Worm (Caenorhabditis elegans) whole organism, mixed stage, embryonic: ENCODE results near the gene C05G5.7.

Experiments used
- M03D4.4 ChIP-seq: sonication (generic microtip); optimal IDR thresholded peaks from 2 replicates; lab custom pipeline; 2017; ENCODE audit warnings: mild to moderate bottlenecking, missing genetic modification characterization, missing compliant biosample characterization
- bed-3 ChIP-seq: fragments of 200-800 bp; sonication (Bioruptor generic); optimal IDR thresholded peaks from 3 replicates; lab custom pipeline; 2018; ENCODE audit warnings: mild to moderate bottlenecking, missing genetic modification characterization, moderate library complexity, missing compliant biosample characterization
- ceh-39 ChIP-seq: fragments of 150-350 bp; optimal IDR thresholded peaks from 2 replicates; lab custom pipeline; 2014; ENCODE audit warnings: missing biosample characterization, missing genetic modification characterization
- ceh-43 ChIP-seq: fragments of 200-800 bp; sonication (Bioruptor generic); optimal IDR thresholded peaks from 2 replicates; lab custom pipeline; 2018; ENCODE audit warnings: mild to moderate bottlenecking, missing genetic modification characterization, moderate library complexity, missing compliant biosample characterization
- ceh-83 ChIP-seq: fragments of 200-800 bp; sonication (Bioruptor generic); optimal IDR thresholded peaks from 2 replicates; lab custom pipeline; 2018; ENCODE audit warnings: mild to moderate bottlenecking, missing genetic modification characterization, missing compliant biosample characterization
- ces-1 ChIP-seq: fragments of 150-350 bp; optimal IDR thresholded peaks from 2 replicates; lab custom pipeline; 2014; ENCODE audit warnings: missing biosample characterization, missing genetic modification reagents, missing genetic modification characterization
- cnd-1 ChIP-seq: fragments of 200-800 bp; sonication (Bioruptor generic); optimal IDR thresholded peaks from 2 replicates; lab custom pipeline; 2018; ENCODE audit warnings: mild to moderate bottlenecking, missing genetic modification characterization, missing compliant biosample characterization
- drap-1 ChIP-seq: fragments of 200-800 bp; sonication (Bioruptor generic); optimal IDR thresholded peaks from 3 replicates; lab custom pipeline; 2018; ENCODE audit warnings: mild to moderate bottlenecking, missing genetic modification characterization, missing compliant biosample characterization
- elt-1 ChIP-seq: sonication (generic microtip); optimal IDR thresholded peaks from 2 replicates; lab custom pipeline; 2017; ENCODE audit warnings: missing genetic modification characterization, mild to moderate bottlenecking, missing compliant biosample characterization, antibody characterized with exemption, moderate library complexity, borderline replicate concordance; ENCODE audit not compliant: insufficient read depth
- flh-1 ChIP-seq: fragments of 200-800 bp; sonication (Bioruptor generic); optimal IDR thresholded peaks from 2 replicates; lab custom pipeline; 2018; ENCODE audit warnings: mild to moderate bottlenecking, missing genetic modification characterization, moderate library complexity, missing compliant biosample characterization
- ham-2 ChIP-seq: fragments of 200-800 bp; sonication (Bioruptor generic); optimal IDR thresholded peaks from 2 replicates; lab custom pipeline; 2018; ENCODE audit warnings: mild to moderate bottlenecking, missing genetic modification characterization, missing compliant biosample characterization
- hlh-1 ChIP-seq: fragments of 150-350 bp; optimal IDR thresholded peaks from 2 replicates; lab custom pipeline; 2014; ENCODE audit warnings: missing biosample characterization, missing genetic modification reagents, missing genetic modification characterization
- lin-13 ChIP-seq: fragments of 150-350 bp; optimal IDR thresholded peaks from 2 replicates; lab custom pipeline; 2014; ENCODE audit warnings: missing biosample characterization, missing genetic modification characterization
- lin-32 ChIP-seq: fragments of 200-800 bp; sonication (Bioruptor generic); optimal IDR thresholded peaks from 2 replicates; lab custom pipeline; 2018; ENCODE audit warnings: mild to moderate bottlenecking, missing genetic modification characterization, missing compliant biosample characterization
- lsy-2 ChIP-seq: fragments of 150-350 bp; optimal IDR thresholded peaks from 2 replicates; lab custom pipeline; 2014; ENCODE audit warnings: missing biosample characterization, missing genetic modification characterization
- mab-5 ChIP-seq: fragments of 150-350 bp; optimal IDR thresholded peaks from 2 replicates; lab custom pipeline; 2014; ENCODE audit warnings: missing biosample characterization, missing genetic modification characterization
- mep-1 ChIP-seq: fragments of 150-350 bp; optimal IDR thresholded peaks from 2 replicates; lab custom pipeline; 2017; ENCODE audit warnings: missing biosample characterization, missing genetic modification reagents, missing genetic modification characterization, inconsistent platforms
- mls-2 ChIP-seq: sonication (generic microtip); optimal IDR thresholded peaks from 2 replicates; lab custom pipeline; 2016; ENCODE audit warnings: mild to moderate bottlenecking, missing genetic modification characterization, moderate library complexity, missing compliant biosample characterization
- nhr-12 ChIP-seq: fragments of 150-350 bp; optimal IDR thresholded peaks from 2 replicates; lab custom pipeline; 2014; ENCODE audit warnings: missing biosample characterization, missing genetic modification characterization
- nhr-2 ChIP-seq: fragments of 150-350 bp; optimal IDR thresholded peaks from 2 replicates; lab custom pipeline; 2014; ENCODE audit warnings: missing biosample characterization, missing genetic modification characterization
- nhr-237 ChIP-seq: fragments of 150-350 bp; optimal IDR thresholded peaks from 2 replicates; lab custom pipeline; 2014; ENCODE audit warnings: missing biosample characterization, missing genetic modification characterization
- nhr-28 ChIP-seq: fragments of 150-350 bp; optimal IDR thresholded peaks from 2 replicates; lab custom pipeline; 2014; ENCODE audit warnings: missing biosample characterization, missing genetic modification characterization
- nhr-76 ChIP-seq: sonication (generic microtip); optimal IDR thresholded peaks from 2 replicates; lab custom pipeline; 2017; ENCODE audit warnings: missing biosample characterization, missing genetic modification characterization
- pha-4 ChIP-seq: fragments of 150-350 bp; optimal IDR thresholded peaks from 2 replicates; lab custom pipeline; 2018; ENCODE audit warnings: missing biosample characterization, missing genetic modification reagents, missing genetic modification characterization
- sem-2 ChIP-seq: fragments of 200-800 bp; sonication (Bioruptor generic); optimal IDR thresholded peaks from 2 replicates; lab custom pipeline; 2018; ENCODE audit warnings: mild to moderate bottlenecking, missing genetic modification characterization, missing compliant biosample characterization
- snpc-4 ChIP-seq: fragments of 150-350 bp; optimal IDR thresholded peaks from 2 replicates; lab custom pipeline; 2014; ENCODE audit warnings: missing biosample characterization, missing genetic modification characterization
- tbx-8 ChIP-seq: fragments of 200-800 bp; sonication (Bioruptor generic); optimal IDR thresholded peaks from 2 replicates; lab custom pipeline; 2018; ENCODE audit warnings: mild to moderate bottlenecking, missing genetic modification characterization, moderate library complexity, missing compliant biosample characterization
- unc-120 ChIP-seq: sonication (generic microtip); optimal IDR thresholded peaks from 2 replicates; lab custom pipeline; 2017; ENCODE audit warnings: missing genetic modification characterization, missing compliant biosample characterization; ENCODE audit not compliant: poor library complexity, severe bottlenecking
- unc-39 ChIP-seq: fragments of 150-350 bp; optimal IDR thresholded peaks from 2 replicates; lab custom pipeline; 2014; ENCODE audit warnings: missing biosample characterization, missing genetic modification characterization
- unc-62 ChIP-seq: fragments of 150-350 bp; optimal IDR thresholded peaks from 2 replicates; lab custom pipeline; 2014; ENCODE audit warnings: missing biosample characterization, missing genetic modification reagents, missing genetic modification characterization
- zip-8 ChIP-seq: fragments of 150-350 bp; optimal IDR thresholded peaks from 2 replicates; lab custom pipeline; 2014; ENCODE audit warnings: missing biosample characterization, missing genetic modification characterization
- ztf-11 ChIP-seq: fragments of 150-350 bp; optimal IDR thresholded peaks from 2 replicates; lab custom pipeline; 2014; ENCODE audit warnings: missing biosample characterization, missing genetic modification characterization

C05G5.7 gene

ce11 chrX:14767813-14768212 is 24.2 kb upstream of the C05G5.7 start:
- no peak for TF ChIP-seq mep-1
- TF ChIP-seq lin-13 = no peak
- TF ChIP-seq unc-39 (tag; lab: Kevin White, UChicago) = no peak
- TF ChIP-seq tbx-8 (GFP tag; lab: Kevin White, UChicago) = no peak
- no peak for TF ChIP-seq sem-2 (GFP tag; lab: Kevin White, UChicago)
- no peak for TF ChIP-seq elt-1 (tag; lab: Kevin White, UChicago)
- no peak for TF ChIP-seq ceh-83 (GFP tag; lab: Kevin White, UChicago)
- TF ChIP-seq unc-62 (GFP tag; lab: Kevin White, UChicago) = no peak
- no peak for TF ChIP-seq ceh-39
- no peak for TF ChIP-seq mab-5 (tag; lab: Kevin White, UChicago)
- no peak for TF ChIP-seq ceh-43 (GFP tag; lab: Kevin White, UChicago)
- no peak for TF ChIP-seq bed-3 (GFP tag; lab: Kevin White, UChicago)
- no peak for TF ChIP-seq zip-8 (tag; lab: Kevin White, UChicago)
- no peak for TF ChIP-seq ham-2 (GFP tag; lab: Kevin White, UChicago)
- TF ChIP-seq pha-4 (tag; lab: Kevin White, UChicago) = no peak
- TF ChIP-seq nhr-76 = no peak
- TF ChIP-seq flh-1 = no peak
- TF ChIP-seq nhr-2 (tag; lab: Kevin White, UChicago) = no peak
- no peak for TF ChIP-seq ztf-11 (tag; lab: Kevin White, UChicago)
- no peak for TF ChIP-seq mls-2 (tag; lab: Kevin White, UChicago)

ce11 chrX:14761021-14761420 is 17.4 kb upstream of the C05G5.7 start, which contains the start of gene C05G5.5:
C05G5.5 (minus strand) TSS chrX:14761121.
- no peak for TF ChIP-seq mep-1
- no peak for TF ChIP-seq ztf-11 (tag; lab: Kevin White, UChicago)
- no peak for TF ChIP-seq unc-120
- TF ChIP-seq ham-2 (GFP tag; lab: Kevin White, UChicago) = no peak
- TF ChIP-seq mab-5 (tag; lab: Kevin White, UChicago) = no peak
- TF ChIP-seq ces-1 (GFP tag; lab: Kevin White, UChicago) = no peak
- TF ChIP-seq nhr-12 = no peak
- peak; percentile 2 for TF ChIP-seq mls-2 (tag; lab: Kevin White, UChicago)

- no peak for TF ChIP-seq elt-1 (tag; lab: Kevin White, UChicago)
- no peak for TF ChIP-seq lin-32 (GFP tag; lab: Kevin White, UChicago)
- no peak for TF ChIP-seq nhr-2 (tag; lab: Kevin White, UChicago)
- no peak for TF ChIP-seq sem-2 (GFP tag; lab: Kevin White, UChicago)
Measured at ce11 chrX:14760166-14760565, 16.6 kb upstream of the C05G5.7 start.

ce11 chrX:14759549-14759948 is 16.0 kb upstream of the C05G5.7 start:
- TF ChIP-seq nhr-2 (tag; lab: Kevin White, UChicago) = peak; percentile 53
- peak; percentile 59 for TF ChIP-seq zip-8 (tag; lab: Kevin White, UChicago)
- TF ChIP-seq ceh-43 (GFP tag; lab: Kevin White, UChicago) = no peak
- no peak for TF ChIP-seq ceh-39

ce11 chrX:14757641-14758220 is 14.2 kb upstream of the C05G5.7 start:
- TF ChIP-seq lsy-2 (tag; lab: Kevin White, UChicago) = no peak
- no peak for TF ChIP-seq ceh-39
- TF ChIP-seq nhr-237 = no peak
- no peak for TF ChIP-seq unc-39 (tag; lab: Kevin White, UChicago)
- no peak for TF ChIP-seq snpc-4
- TF ChIP-seq zip-8 (tag; lab: Kevin White, UChicago) = no peak
- TF ChIP-seq ceh-43 (GFP tag; lab: Kevin White, UChicago) = no peak
- no peak for TF ChIP-seq M03D4.4 (tag; lab: Kevin White, UChicago)
- no peak for TF ChIP-seq nhr-12
- no peak for TF ChIP-seq nhr-28 (tag; lab: Kevin White, UChicago)
- TF ChIP-seq drap-1 (GFP tag; lab: Kevin White, UChicago) = no peak
- TF ChIP-seq hlh-1 (tag; lab: Kevin White, UChicago) = no peak
- no peak for TF ChIP-seq cnd-1
- no peak for TF ChIP-seq lin-32 (GFP tag; lab: Kevin White, UChicago)
